Worm (Caenorhabditis elegans) whole organism, early embryonic: ENCODE data around the gene ZK616.65.

ENCODE experiments used
- B0310.2 ChIP-seq: sonication (generic microtip); optimal IDR thresholded peaks from 2 replicates; lab custom pipeline; 2016; ENCODE audit warnings: mild to moderate bottlenecking, missing genetic modification characterization, missing compliant biosample characterization
- F13C5.2 ChIP-seq: sonication (generic microtip); optimal IDR thresholded peaks from 2 replicates; lab custom pipeline; 2017; ENCODE audit warnings: mild to moderate bottlenecking, missing genetic modification characterization, inconsistent platforms, missing compliant biosample characterization
- aly-1 ChIP-seq: sonication (generic microtip); optimal IDR thresholded peaks from 2 replicates; lab custom pipeline; 2016; ENCODE audit warnings: missing genetic modification characterization, missing compliant biosample characterization
- ama-1 ChIP-seq: fragments of 150-350 bp; optimal IDR thresholded peaks from 2 replicates; lab custom pipeline; 2014
- ceh-13 ChIP-seq: fragments of 200-800 bp; sonication (Bioruptor generic); optimal IDR thresholded peaks from 2 replicates; lab custom pipeline; 2018; ENCODE audit warnings: mild to moderate bottlenecking, missing genetic modification characterization, missing compliant biosample characterization
- ceh-36 ChIP-seq: sonication (generic microtip); optimal IDR thresholded peaks from 2 replicates; lab custom pipeline; 2016; ENCODE audit warnings: missing genetic modification characterization, inconsistent platforms, missing compliant biosample characterization
- ets-7 ChIP-seq: sonication (generic microtip); optimal IDR thresholded peaks from 2 replicates; lab custom pipeline; 2016; ENCODE audit warnings: missing genotype, missing genetic modification characterization, missing compliant biosample characterization
- flt-1 ChIP-seq: fragments of 200-800 bp; sonication (Bioruptor generic); IDR thresholded peaks from 2 replicates; pipeline ENCODE4 v1.3.6; 2022; ENCODE audit warnings: missing genetic modification characterization, missing compliant biosample characterization
- hmbx-1 ChIP-seq: sonication (generic microtip); optimal IDR thresholded peaks from 2 replicates; lab custom pipeline; 2016; ENCODE audit warnings: mild to moderate bottlenecking, missing genetic modification characterization, missing compliant biosample characterization
- hmg-4 ChIP-seq: fragments of 200-800 bp; sonication (Bioruptor generic); optimal IDR thresholded peaks from 2 replicates; lab custom pipeline; 2018; ENCODE audit warnings: mild to moderate bottlenecking, missing genetic modification characterization, missing compliant biosample characterization
- hnd-1 ChIP-seq: sonication (generic microtip); optimal IDR thresholded peaks from 2 replicates; lab custom pipeline; 2016; ENCODE audit warnings: missing genetic modification characterization, missing compliant biosample characterization
- pes-1 ChIP-seq: fragments of 200-800 bp; sonication (Bioruptor generic); IDR thresholded peaks from 2 replicates; pipeline ENCODE4 v1.3.6; 2022; ENCODE audit warnings: missing genetic modification reagents, missing genetic modification characterization, missing compliant biosample characterization
- scrt-1 ChIP-seq: fragments of 200-800 bp; sonication (Bioruptor generic); IDR thresholded peaks from 2 replicates; pipeline ENCODE4 v1.3.6; 2022; ENCODE audit warnings: missing genetic modification characterization, missing compliant biosample characterization
- sea-1 ChIP-seq: fragments of 200-800 bp; sonication (Bioruptor generic); conservative IDR thresholded peaks from 2 replicates; pipeline ENCODE4 v1.3.6; 2022; ENCODE audit warnings: missing genetic modification characterization, missing compliant biosample characterization
- tbx-11 ChIP-seq: fragments of 200-800 bp; sonication (Bioruptor generic); IDR thresholded peaks from 2 replicates; pipeline ENCODE4 v1.3.6; 2022; ENCODE audit warnings: missing genetic modification characterization, missing compliant biosample characterization
- tbx-37 ChIP-seq: fragments of 200-800 bp; sonication (Bioruptor generic); conservative IDR thresholded peaks from 2 replicates; pipeline ENCODE4 v1.3.6; 2022; ENCODE audit warnings: missing genetic modification reagents, missing genetic modification characterization, missing compliant biosample characterization
- tra-4 ChIP-seq: sonication (generic microtip); optimal IDR thresholded peaks from 2 replicates; lab custom pipeline; 2017; ENCODE audit warnings: missing genetic modification characterization, missing compliant biosample characterization

Gene ZK616.65

DNA sequence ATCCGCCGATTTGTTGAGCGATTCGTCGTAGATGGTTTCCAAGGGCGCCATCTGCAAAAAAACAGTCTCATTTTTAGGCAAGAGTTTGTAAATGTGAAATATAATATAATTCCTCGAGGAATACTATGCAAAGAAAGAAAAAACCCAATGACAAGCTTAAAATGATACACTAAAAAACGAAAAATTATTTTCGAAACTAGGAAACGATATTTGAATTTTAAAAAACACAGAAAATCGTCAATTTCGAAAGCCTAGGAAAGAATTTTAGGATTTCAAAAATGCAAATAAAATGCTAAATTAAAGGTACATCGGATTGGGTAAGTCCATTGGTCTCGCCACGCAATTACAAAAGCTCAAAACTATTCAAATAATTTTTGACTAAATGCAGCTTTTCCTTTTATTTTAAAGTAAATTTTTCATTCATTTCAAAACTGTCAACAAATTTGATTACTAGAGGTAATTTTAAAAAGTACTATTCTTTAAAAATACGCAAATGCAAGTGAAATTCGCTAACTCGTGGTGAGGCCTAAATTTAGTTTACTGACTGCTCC, 19.4 kb downstream of the ZK616.65 start, which contains the start of the genes htp-1 and ZK616.5:
Gene htp-1 (minus strand): TSS at position 51 of the 551 bp plus-strand sequence.
Gene ZK616.5 (plus strand): TSS at position 423 of the 551 bp plus-strand sequence.
- TF ChIP-seq ceh-36 (no peak), flt-1 (GFP tag; lab: Robert Waterston, UW) (no peak), B0310.2 (tag; lab: Kevin White, UChicago) (no peak), aly-1 (tag; lab: Kevin White, UChicago) (no peak), scrt-1 (no peak), tbx-37 (GFP tag; lab: Robert Waterston, UW) (no peak)

DNA sequence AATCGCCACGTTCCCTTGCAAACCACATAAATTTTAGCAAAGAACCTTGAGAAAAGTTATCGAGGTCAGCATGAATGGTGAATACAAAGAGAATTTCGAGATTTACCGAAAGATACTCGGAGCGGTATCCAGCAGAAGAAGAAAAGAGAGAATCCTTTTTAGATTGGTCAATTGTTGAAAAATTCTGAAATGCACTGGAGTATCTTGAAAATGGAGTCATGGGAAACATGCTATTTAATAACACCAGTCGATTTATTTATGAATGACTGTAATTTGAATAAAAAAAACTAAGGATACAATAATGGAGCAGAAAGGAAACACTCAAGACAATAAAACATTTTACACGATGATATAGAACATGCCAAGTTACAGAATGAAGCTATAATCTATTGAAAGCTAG, 21.1 kb downstream of the ZK616.65 start:
- no peak for TF ChIP-seq tbx-11
- TF ChIP-seq flt-1 (GFP tag; lab: Robert Waterston, UW), result no peak
- no peak for TF ChIP-seq ceh-36
- no peak for TF ChIP-seq pes-1 (GFP tag; lab: Robert Waterston, UW)
- TF ChIP-seq aly-1 (tag; lab: Kevin White, UChicago), result no peak
- no peak for TF ChIP-seq sea-1
- TF ChIP-seq ceh-13 (GFP tag; lab: Kevin White, UChicago), result no peak
- TF ChIP-seq ama-1 (lab: Kevin White, UChicago), result no peak
- no peak for TF ChIP-seq tbx-37 (GFP tag; lab: Robert Waterston, UW)
- no peak for TF ChIP-seq tra-4
- no peak for TF ChIP-seq ets-7
- no peak for TF ChIP-seq hmbx-1 (tag; lab: Kevin White, UChicago)
- TF ChIP-seq scrt-1, result no peak
- TF ChIP-seq hnd-1 (tag; lab: Kevin White, UChicago), result no peak
- TF ChIP-seq B0310.2 (tag; lab: Kevin White, UChicago), result no peak
- TF ChIP-seq hmg-4 (GFP tag; lab: Kevin White, UChicago), result no peak
- no peak for TF ChIP-seq F13C5.2 (tag; lab: Kevin White, UChicago)

DNA sequence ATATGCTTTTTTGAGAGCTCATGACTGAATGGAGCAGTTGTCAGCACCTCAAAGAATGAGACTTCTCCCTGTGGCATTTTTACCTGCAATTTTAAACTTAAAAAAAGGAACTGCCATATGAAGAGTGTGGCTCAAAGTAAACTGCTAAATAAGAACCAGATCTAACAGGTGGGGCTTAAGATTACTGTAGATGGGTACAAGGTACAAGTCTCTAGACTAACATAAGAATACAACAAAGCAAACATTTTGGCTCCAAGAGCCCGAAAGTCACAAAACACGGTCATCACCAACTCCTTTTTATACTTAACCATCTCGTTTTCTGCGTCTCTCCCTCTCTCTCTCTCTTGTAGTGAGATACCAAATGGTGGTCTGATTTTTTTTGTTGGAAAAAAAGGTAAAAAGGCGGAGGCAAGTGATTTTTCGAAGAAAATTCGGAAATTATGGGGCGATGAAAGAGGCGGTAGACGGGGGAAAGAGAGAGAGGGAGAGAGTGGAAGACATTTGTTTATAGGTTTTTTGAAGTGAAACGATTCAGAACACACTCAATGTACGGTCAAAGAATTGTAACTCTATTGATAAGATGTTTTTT, 22.4 kb downstream of the ZK616.65 start, which contains the start of gene elo-6:
Gene elo-6 (minus strand): TSS at position 83 of the 589 bp plus-strand sequence.
- TF ChIP-seq tbx-11 (no peak), aly-1 (tag; lab: Kevin White, UChicago) (no peak), ets-7 (no peak), sea-1 (no peak), ama-1 (lab: Kevin White, UChicago) (no peak), ceh-13 (GFP tag; lab: Kevin White, UChicago) (no peak), scrt-1 (no peak), tra-4 (no peak), pes-1 (GFP tag; lab: Robert Waterston, UW) (no peak), ceh-36 (no peak), tbx-37 (GFP tag; lab: Robert Waterston, UW) (no peak)

DNA sequence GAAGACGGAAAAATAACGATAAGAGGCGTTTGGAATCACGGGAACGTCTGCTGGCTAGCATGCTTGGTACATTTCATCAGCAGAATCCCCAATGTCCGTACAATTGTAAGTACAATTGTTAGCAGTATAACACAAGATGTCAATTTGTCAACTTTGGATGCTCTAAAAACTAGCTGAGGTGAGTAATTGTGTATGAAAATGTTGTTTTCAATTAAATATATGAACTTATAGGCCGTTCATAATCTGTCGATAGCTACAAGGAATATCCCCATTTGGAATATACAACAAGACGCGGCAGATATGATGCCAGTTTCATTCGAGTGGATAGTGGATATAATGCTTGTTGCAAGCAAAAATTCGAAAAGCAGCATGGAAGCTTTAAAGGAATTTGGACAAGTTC, 26.0 kb downstream of the ZK616.65 start, which contains the start of gene F41H10.12:
Gene F41H10.12 (plus strand): TSS at position 301 of the 400 bp plus-strand sequence.
- TF ChIP-seq ets-7, result no peak
- TF ChIP-seq aly-1 (tag; lab: Kevin White, UChicago), result no peak
- no peak for TF ChIP-seq tbx-37 (GFP tag; lab: Robert Waterston, UW)
- no peak for TF ChIP-seq ama-1 (lab: Kevin White, UChicago)
- TF ChIP-seq flt-1 (GFP tag; lab: Robert Waterston, UW), result no peak
- TF ChIP-seq pes-1 (GFP tag; lab: Robert Waterston, UW), result no peak
- no peak for TF ChIP-seq hnd-1 (tag; lab: Kevin White, UChicago)
- no peak for TF ChIP-seq ceh-13 (GFP tag; lab: Kevin White, UChicago)
- TF ChIP-seq scrt-1, result no peak
- no peak for TF ChIP-seq tbx-11
- TF ChIP-seq hmg-4 (GFP tag; lab: Kevin White, UChicago), result no peak
- TF ChIP-seq hmbx-1 (tag; lab: Kevin White, UChicago), result no peak
- no peak for TF ChIP-seq sea-1
- no peak for TF ChIP-seq B0310.2 (tag; lab: Kevin White, UChicago)
- TF ChIP-seq ceh-36, result no peak
- no peak for TF ChIP-seq tra-4

DNA sequence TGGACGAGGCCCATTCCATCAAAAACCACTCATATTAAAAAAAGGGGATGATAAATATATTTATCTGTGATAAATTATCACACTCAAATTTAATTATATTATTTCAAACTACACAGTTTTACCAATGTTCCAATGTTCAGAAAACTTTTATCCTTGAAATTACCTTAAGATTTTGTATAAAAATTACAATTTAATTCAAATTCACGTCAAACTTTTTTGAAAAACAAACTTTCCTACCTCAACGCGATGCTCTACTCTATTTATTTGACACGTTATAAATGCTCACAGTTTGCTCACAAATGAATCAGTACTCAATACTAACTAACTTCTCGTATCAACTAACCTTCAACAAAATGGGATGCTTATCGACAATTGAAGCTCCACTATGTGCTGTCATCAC, 28.4 kb downstream of the ZK616.65 start, which contains the start of gene F41H10.1:
Gene F41H10.1 (plus strand): TSS at position 301 of the 400 bp plus-strand sequence.
- TF ChIP-seq hnd-1 (tag; lab: Kevin White, UChicago), result no peak
- no peak for TF ChIP-seq hmbx-1 (tag; lab: Kevin White, UChicago)
- no peak for TF ChIP-seq aly-1 (tag; lab: Kevin White, UChicago)
- TF ChIP-seq hmg-4 (GFP tag; lab: Kevin White, UChicago), result no peak
- TF ChIP-seq B0310.2 (tag; lab: Kevin White, UChicago), result no peak
- TF ChIP-seq tra-4, result no peak
- no peak for TF ChIP-seq pes-1 (GFP tag; lab: Robert Waterston, UW)
- TF ChIP-seq tbx-11, result no peak
- no peak for TF ChIP-seq flt-1 (GFP tag; lab: Robert Waterston, UW)
- no peak for TF ChIP-seq scrt-1
- TF ChIP-seq sea-1, result no peak
- TF ChIP-seq ama-1 (lab: Kevin White, UChicago), result no peak
- no peak for TF ChIP-seq F13C5.2 (tag; lab: Kevin White, UChicago)
- no peak for TF ChIP-seq ceh-13 (GFP tag; lab: Kevin White, UChicago)
- TF ChIP-seq ceh-36, result no peak

DNA sequence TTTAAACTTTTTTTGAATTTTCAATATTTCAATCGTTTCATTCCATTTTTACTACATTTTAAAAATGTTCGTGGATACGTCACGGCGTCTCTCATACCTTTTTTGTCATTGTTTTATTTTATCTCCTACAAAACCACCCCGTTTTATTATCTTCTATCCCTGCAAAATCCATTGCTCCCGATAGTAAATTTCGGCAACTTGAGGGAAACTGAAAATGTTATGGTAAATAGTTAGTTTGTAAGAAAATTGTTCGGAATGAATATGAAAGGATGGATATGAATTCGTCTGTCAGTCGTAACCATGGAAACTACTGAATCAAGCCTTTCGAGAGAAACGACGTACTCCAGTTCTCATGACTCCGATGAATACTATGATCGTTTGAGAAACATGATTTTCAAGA, 29.7 kb downstream of the ZK616.65 start, which contains the start of gene F41H10.2:
Gene F41H10.2 (plus strand): TSS at position 301 of the 400 bp plus-strand sequence.
- TF ChIP-seq tbx-11 (no peak), aly-1 (tag; lab: Kevin White, UChicago) (no peak), tbx-37 (GFP tag; lab: Robert Waterston, UW) (no peak), B0310.2 (tag; lab: Kevin White, UChicago) (no peak), hnd-1 (tag; lab: Kevin White, UChicago) (no peak), tra-4 (no peak), ama-1 (lab: Kevin White, UChicago) (no peak), ceh-36 (no peak), pes-1 (GFP tag; lab: Robert Waterston, UW) (no peak), hmbx-1 (tag; lab: Kevin White, UChicago) (no peak), hmg-4 (GFP tag; lab: Kevin White, UChicago) (no peak), ceh-13 (GFP tag; lab: Kevin White, UChicago) (no peak), flt-1 (GFP tag; lab: Robert Waterston, UW) (no peak), F13C5.2 (tag; lab: Kevin White, UChicago) (no peak), scrt-1 (no peak), sea-1 (no peak)
